Fruit fly (Drosophila melanogaster) Kc167 (cell line): Measurements from ENCODE around the gene mei-P26.

Experiments used
- insv ChIP-seq: fragments of >200 bp; optimal IDR thresholded peaks from 3 replicates; lab custom pipeline; 2018; ENCODE audit warnings: missing external identifiers
- ttk ChIP-seq: sonication (Bioruptor generic); optimal IDR thresholded peaks from 2 replicates; lab custom pipeline; 2017; ENCODE audit warnings: missing external identifiers

dm6 chrX:9128012-9128280 lies 35.1 kb upstream of the mei-P26 start:
- TF ChIP-seq ttk = no peak
- no peak for TF ChIP-seq insv (lab: Kevin White, UChicago)
